Worm (Caenorhabditis elegans): ENCODE results near the gene C14H10.2.

ce11 chrX:10260035-10260434, 7.4 kb upstream of the C14H10.2 start, which contains the start of gene C32A9.1:
- no peak for TF ChIP-seq elt-2 (tag; optimal IDR thresholded peaks at IDR 0.05)
- no peak for TF ChIP-seq egl-5 (tag; optimal IDR thresholded peaks at IDR 0.05)
- no peak for TF ChIP-seq nhr-77 (tag; optimal IDR thresholded peaks at IDR 0.05)
- TF ChIP-seq fkh-2 (tag; optimal IDR thresholded peaks at IDR 0.05) = no peak
- TF ChIP-seq ztf-4 (tag; optimal IDR thresholded peaks at IDR 0.05) = no peak
- TF ChIP-seq nfya-1 (tag; optimal IDR thresholded peaks at IDR 0.05; ENCODE audit: insufficient read depth) = no peak
- no peak for TF ChIP-seq pha-4 (tag; optimal IDR thresholded peaks at IDR 0.05)
- no peak for TF ChIP-seq nhr-76 (tag; optimal IDR thresholded peaks at IDR 0.05)
- TF ChIP-seq R02D3.7 (tag; optimal IDR thresholded peaks at IDR 0.05) = no peak
- no peak for TF ChIP-seq unc-39 (tag; optimal IDR thresholded peaks at IDR 0.05)
- TF ChIP-seq pqm-1 (tag; optimal IDR thresholded peaks at IDR 0.05) = no peak
- no peak for TF ChIP-seq nhr-12 (tag; optimal IDR thresholded peaks at IDR 0.05)
- TF ChIP-seq nhr-28 (tag; optimal IDR thresholded peaks at IDR 0.05) = no peak
